Worm (Caenorhabditis elegans) whole organism, L3 larva: Measurements from ENCODE around the gene T23G7.3.

ENCODE experiments used
- R02D3.7 ChIP-seq: fragments of 150-350 bp; optimal IDR thresholded peaks from 2 replicates; lab custom pipeline; 2014; ENCODE audit warnings: missing biosample characterization, missing genetic modification characterization
- ZK546.5 ChIP-seq: sonication (generic microtip); optimal IDR thresholded peaks from 2 replicates; lab custom pipeline; 2017; ENCODE audit warnings: missing biosample characterization, missing genetic modification characterization
- aly-2 ChIP-seq: fragments of 150-350 bp; optimal IDR thresholded peaks from 2 replicates; lab custom pipeline; 2014; ENCODE audit warnings: missing biosample characterization, missing genetic modification characterization
- ama-1 ChIP-seq: fragments of 150-350 bp; optimal IDR thresholded peaks from 2 replicates; lab custom pipeline; 2018
- ceh-16 ChIP-seq: sonication (generic microtip); optimal IDR thresholded peaks from 2 replicates; lab custom pipeline; 2017; ENCODE audit warnings: missing biosample characterization, missing genetic modification characterization
- ceh-28 ChIP-seq: fragments of 150-350 bp; optimal IDR thresholded peaks from 2 replicates; lab custom pipeline; 2014; ENCODE audit warnings: missing biosample characterization, missing genetic modification reagents, missing genetic modification characterization
- ceh-82 ChIP-seq: fragments of 150-350 bp; optimal IDR thresholded peaks from 2 replicates; lab custom pipeline; 2014; ENCODE audit warnings: missing biosample characterization, missing genetic modification characterization
- ceh-9 ChIP-seq: sonication (generic microtip); optimal IDR thresholded peaks from 2 replicates; lab custom pipeline; 2018; ENCODE audit warnings: missing biosample characterization, missing genetic modification characterization
- daf-12 ChIP-seq: fragments of 150-350 bp; optimal IDR thresholded peaks from 2 replicates; lab custom pipeline; 2014; ENCODE audit warnings: missing biosample characterization, missing genetic modification reagents, missing genetic modification characterization
- egl-27 ChIP-seq: sonication (generic microtip); optimal IDR thresholded peaks from 4 replicates; lab custom pipeline; 2017; ENCODE audit warnings: missing biosample characterization, missing genetic modification reagents, missing genetic modification characterization
- egl-5 ChIP-seq: fragments of 150-350 bp; optimal IDR thresholded peaks from 2 replicates; lab custom pipeline; 2017; ENCODE audit warnings: missing biosample characterization, missing genetic modification reagents, missing genetic modification characterization, inconsistent platforms
- elt-2 ChIP-seq: sonication (generic microtip); optimal IDR thresholded peaks from 2 replicates; lab custom pipeline; 2016; ENCODE audit warnings: missing genetic modification reagents, mild to moderate bottlenecking, missing genetic modification characterization, missing compliant biosample characterization
- elt-3 ChIP-seq, 3 experiments: fragments of 150-350 bp in 1 of 3; sonication (generic microtip) in 2 of 3; optimal IDR thresholded peaks; 2 replicates in 2 of 3; 4 replicates in 1 of 3; lab custom pipeline; 2014 to 2017; ENCODE audit warnings: missing biosample characterization in 3 of 3, missing genetic modification characterization in 3 of 3
- fkh-10 ChIP-seq: sonication (generic microtip); optimal IDR thresholded peaks from 2 replicates; lab custom pipeline; 2017; ENCODE audit warnings: missing biosample characterization, missing genetic modification reagents, missing genetic modification characterization
- fkh-2 ChIP-seq: fragments of 150-350 bp; optimal IDR thresholded peaks from 2 replicates; lab custom pipeline; 2014; ENCODE audit warnings: missing biosample characterization, missing genetic modification reagents, missing genetic modification characterization
- fos-1 ChIP-seq: fragments of 150-350 bp; optimal IDR thresholded peaks from 2 replicates; lab custom pipeline; 2014; ENCODE audit warnings: missing biosample characterization, missing genetic modification characterization
- hmg-11 ChIP-seq: sonication (generic microtip); optimal IDR thresholded peaks from 2 replicates; lab custom pipeline; 2016; ENCODE audit warnings: missing genetic modification characterization, missing compliant biosample characterization
- jun-1 ChIP-seq: fragments of 150-350 bp; optimal IDR thresholded peaks from 2 replicates; lab custom pipeline; 2014; ENCODE audit warnings: missing biosample characterization, missing genetic modification reagents, missing genetic modification characterization
- lin-15B ChIP-seq: fragments of 150-350 bp; optimal IDR thresholded peaks from 2 replicates; lab custom pipeline; 2014; ENCODE audit warnings: missing biosample characterization, missing genetic modification characterization
- lsy-12 ChIP-seq: sonication (generic microtip); optimal IDR thresholded peaks from 2 replicates; lab custom pipeline; 2016; ENCODE audit warnings: mild to moderate bottlenecking, missing genetic modification characterization, missing compliant biosample characterization
- nhr-11 ChIP-seq: fragments of 150-350 bp; optimal IDR thresholded peaks from 2 replicates; lab custom pipeline; 2014; ENCODE audit warnings: missing biosample characterization, missing genetic modification characterization
- nhr-12 ChIP-seq: fragments of 150-350 bp; optimal IDR thresholded peaks from 2 replicates; lab custom pipeline; 2014; ENCODE audit warnings: missing biosample characterization, missing genetic modification characterization
- nhr-28 ChIP-seq: fragments of 150-350 bp; optimal IDR thresholded peaks from 2 replicates; lab custom pipeline; 2014; ENCODE audit warnings: missing biosample characterization, missing genetic modification characterization
- nhr-43 ChIP-seq: sonication (generic microtip); optimal IDR thresholded peaks from 2 replicates; lab custom pipeline; 2016; ENCODE audit warnings: mild to moderate bottlenecking, missing genetic modification characterization, missing compliant biosample characterization; ENCODE audit not compliant: poor library complexity, severe bottlenecking
- nhr-67 ChIP-seq: fragments of 150-350 bp; optimal IDR thresholded peaks from 2 replicates; lab custom pipeline; 2014; ENCODE audit warnings: missing biosample characterization, missing genetic modification characterization
- nhr-76 ChIP-seq: fragments of 150-350 bp; sonication (generic microtip); optimal IDR thresholded peaks from 5 replicates; lab custom pipeline; 2014; ENCODE audit warnings: missing biosample characterization, missing genetic modification characterization
- nhr-77 ChIP-seq: fragments of 150-350 bp; optimal IDR thresholded peaks from 2 replicates; lab custom pipeline; 2014; ENCODE audit warnings: missing biosample characterization, missing genetic modification characterization
- pha-4 ChIP-seq: fragments of 150-350 bp; optimal IDR thresholded peaks from 2 replicates; lab custom pipeline; 2014; ENCODE audit warnings: missing biosample characterization, missing genetic modification reagents, missing genetic modification characterization
- pqm-1 ChIP-seq: fragments of 150-350 bp; optimal IDR thresholded peaks from 2 replicates; lab custom pipeline; 2017; ENCODE audit warnings: missing biosample characterization, missing genetic modification characterization, inconsistent platforms
- sea-2 ChIP-seq: fragments of 150-350 bp; sonication (generic microtip); optimal IDR thresholded peaks from 4 replicates; lab custom pipeline; 2014; ENCODE audit warnings: missing biosample characterization, missing genetic modification reagents, missing genetic modification characterization
- skn-1 ChIP-seq: fragments of 150-350 bp; optimal IDR thresholded peaks from 2 replicates; lab custom pipeline; 2014; ENCODE audit warnings: missing biosample characterization, missing genetic modification characterization
- snpc-4 ChIP-seq: fragments of 150-350 bp; optimal IDR thresholded peaks from 2 replicates; lab custom pipeline; 2014; ENCODE audit warnings: missing biosample characterization, missing genetic modification characterization
- unc-39 ChIP-seq: sonication (generic microtip); optimal IDR thresholded peaks from 4 replicates; lab custom pipeline; 2017; ENCODE audit warnings: missing biosample characterization, missing genetic modification characterization
- zag-1 ChIP-seq: fragments of 150-350 bp; optimal IDR thresholded peaks from 2 replicates; lab custom pipeline; 2014; ENCODE audit warnings: missing biosample characterization, missing genetic modification characterization

Gene T23G7.3

DNA sequence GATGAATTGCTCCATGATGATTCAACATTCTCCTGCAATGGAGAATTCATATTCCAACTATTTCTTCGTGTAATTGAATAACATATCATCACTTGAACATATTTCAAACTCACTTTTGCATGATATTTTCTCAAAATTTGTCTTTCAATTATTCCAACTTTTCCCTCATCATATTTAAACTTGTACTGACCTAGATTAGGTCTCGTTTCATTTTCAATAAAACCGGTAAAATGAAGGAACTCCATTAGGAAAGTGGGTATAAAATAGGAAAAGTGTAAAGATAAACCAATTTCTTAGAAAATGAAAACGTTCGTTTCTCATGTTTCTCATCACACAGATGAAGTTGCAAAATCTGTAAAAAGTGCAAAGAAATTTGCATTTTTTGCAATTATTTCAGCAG is 15.4 kb downstream of the T23G7.3 start, which contains the start of gene col-78:
TSS of gene col-78 (plus strand) at position 301 of the 400 bp plus-strand sequence.
- no peak for TF ChIP-seq ceh-82 (tag; lab: Kevin White, UChicago)
- TF ChIP-seq, all 47 proteins: peak for 0

DNA sequence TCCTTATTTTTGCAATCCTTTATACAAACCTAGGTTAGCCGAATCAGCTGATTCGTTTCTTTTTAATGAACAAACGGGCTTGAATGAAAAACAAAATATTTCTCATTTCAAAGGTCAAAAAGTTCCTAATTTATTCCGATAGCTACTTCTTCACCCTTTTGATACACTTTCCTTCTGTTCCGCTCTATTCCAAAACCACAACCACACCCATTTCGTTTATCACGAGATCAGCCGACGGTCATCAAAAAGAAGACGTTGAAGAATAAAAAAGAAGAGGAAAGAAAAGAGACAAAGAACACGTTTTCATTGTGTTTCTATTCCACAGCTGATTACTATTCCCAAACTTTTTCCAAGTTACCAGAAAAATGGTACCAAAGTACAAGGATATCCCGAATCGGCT is 19.6 kb downstream of the T23G7.3 start:
- TF ChIP-seq nhr-67 (tag; lab: Kevin White, UChicago) (no peak), unc-39 (tag; lab: Kevin White, UChicago) (no peak), skn-1 (no peak), ceh-28 (tag; lab: Kevin White, UChicago) (no peak), nhr-76 (no peak), egl-27 (tag; lab: Kevin White, UChicago) (no peak), nhr-28 (no peak), ceh-82 (tag; lab: Kevin White, UChicago) (no peak)

DNA sequence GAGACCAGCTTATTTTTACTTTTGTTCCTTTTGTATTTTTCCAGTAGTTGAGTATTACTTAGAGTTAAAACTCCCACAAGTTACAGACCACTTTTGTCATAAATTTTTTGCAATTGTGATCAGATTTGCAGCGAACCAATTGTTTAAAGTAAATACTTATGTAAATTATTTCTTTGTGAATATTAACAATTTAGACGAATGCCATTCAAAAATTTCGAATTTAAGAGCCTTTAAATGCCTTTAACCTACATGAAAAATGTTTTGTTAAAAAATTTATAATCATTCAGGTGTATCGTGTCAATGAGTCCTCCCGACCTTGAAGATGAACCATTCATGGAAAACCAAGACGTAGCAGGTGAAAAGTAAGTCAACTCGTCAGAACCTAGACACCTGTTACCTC is 21.7 kb downstream of the T23G7.3 start, which contains the start of gene W07A12.4:
TSS of gene W07A12.4 (plus strand) at position 301 of the 400 bp plus-strand sequence.
- TF ChIP-seq fkh-10 (GFP tag; lab: Kevin White, UChicago) (no peak), ceh-28 (tag; lab: Kevin White, UChicago) (no peak), egl-5 (no peak), daf-12 (tag; lab: Kevin White, UChicago) (no peak), elt-2 (tag; lab: Kevin White, UChicago) (no peak), jun-1 (tag; lab: Kevin White, UChicago) (no peak), ceh-16 (tag; lab: Kevin White, UChicago) (no peak), egl-27 (tag; lab: Kevin White, UChicago) (no peak), pha-4 (no peak), nhr-77 (tag; lab: Kevin White, UChicago) (no peak), R02D3.7 (no peak), fkh-2 (tag; lab: Kevin White, UChicago) (no peak), snpc-4 (no peak)

DNA sequence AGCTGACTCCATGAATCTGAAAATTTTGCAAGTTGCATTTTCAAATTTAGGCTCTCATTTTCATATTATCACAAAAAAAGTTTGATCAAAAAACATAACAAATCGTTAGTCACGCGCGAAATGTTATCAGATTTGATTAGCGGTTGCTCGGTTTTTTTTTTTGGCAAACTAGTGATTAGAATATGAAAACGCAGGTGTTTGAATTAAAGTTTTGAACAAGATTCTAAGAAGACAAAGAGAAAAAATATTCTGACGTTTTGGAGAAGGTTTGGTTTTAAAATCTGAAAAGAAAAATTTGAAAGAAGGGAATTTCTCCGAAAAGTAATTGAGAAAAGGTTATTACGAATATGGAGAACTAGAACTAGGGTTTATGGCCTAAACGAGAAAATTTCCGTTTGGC is 23.3 kb downstream of the T23G7.3 start:
- no peak for TF ChIP-seq nhr-77 (tag; lab: Kevin White, UChicago)
- no peak for TF ChIP-seq ZK546.5
- no peak for TF ChIP-seq egl-27 (tag; lab: Kevin White, UChicago)
- no peak for TF ChIP-seq aly-2 (tag; lab: Kevin White, UChicago)
- no peak for TF ChIP-seq nhr-11 (tag; lab: Kevin White, UChicago)
- TF ChIP-seq hmg-11: no peak

DNA sequence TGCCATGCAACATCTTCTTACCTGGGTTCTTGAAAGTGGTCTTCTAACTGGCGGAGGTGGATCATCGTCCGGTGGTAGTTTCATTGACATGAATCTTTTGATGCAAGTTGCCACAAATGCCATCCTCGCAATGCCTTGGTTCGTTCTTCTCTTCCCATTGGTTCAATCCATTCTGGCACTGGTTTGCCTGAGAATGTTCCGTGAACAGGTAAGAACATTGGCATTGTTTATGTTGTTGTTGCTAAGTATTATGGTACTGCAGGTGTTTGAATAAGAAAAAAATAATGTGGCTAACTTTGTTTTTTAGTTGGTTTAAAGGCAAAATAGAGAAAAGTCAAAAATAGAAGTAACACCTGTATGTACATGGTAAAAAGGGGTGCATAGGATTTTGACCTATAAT is 23.8 kb downstream of the T23G7.3 start:
- no peak for TF ChIP-seq ama-1 (lab: Kevin White, UChicago)
- no peak for TF ChIP-seq nhr-12 (tag; lab: Kevin White, UChicago)
- no peak for TF ChIP-seq nhr-77 (tag; lab: Kevin White, UChicago)
- TF ChIP-seq ceh-28 (tag; lab: Kevin White, UChicago): no peak
- no peak for TF ChIP-seq ceh-82 (tag; lab: Kevin White, UChicago)
- TF ChIP-seq R02D3.7: no peak
- TF ChIP-seq fos-1: no peak
- no peak for TF ChIP-seq nhr-28
- TF ChIP-seq lin-15B: no peak
- TF ChIP-seq elt-3 (tag; optimal IDR thresholded peaks at IDR 0.05; lab: Kevin White, UChicago): no peak
- no peak for TF ChIP-seq fkh-2 (tag; lab: Kevin White, UChicago)
- no peak for TF ChIP-seq nhr-43 (tag; lab: Kevin White, UChicago)
- no peak for TF ChIP-seq sea-2 (GFP tag; lab: Kevin White, UChicago)
- no peak for TF ChIP-seq hmg-11

DNA sequence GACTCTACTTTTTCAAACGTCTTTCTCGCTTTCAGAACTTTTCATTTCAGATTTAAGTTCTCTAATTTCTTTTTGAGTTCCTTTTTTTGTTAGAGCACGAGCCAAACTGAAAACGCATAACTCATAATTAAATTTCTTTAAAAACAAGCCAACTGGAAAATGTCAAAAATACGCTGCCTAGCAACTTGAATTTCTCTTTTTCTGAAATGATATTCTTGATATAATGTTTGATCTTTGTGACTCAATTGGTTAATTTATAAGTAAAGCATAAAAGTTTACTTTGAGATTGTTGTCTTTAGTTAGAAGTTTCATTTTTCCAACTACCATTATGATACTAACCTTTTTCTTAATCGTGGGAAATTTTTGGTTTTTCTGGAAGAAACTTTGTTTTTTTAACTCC is 26.5 kb downstream of the T23G7.3 start:
- TF ChIP-seq daf-12 (tag; lab: Kevin White, UChicago) (no peak), aly-2 (tag; lab: Kevin White, UChicago) (no peak), ceh-9 (tag; lab: Kevin White, UChicago) (no peak), lin-15B (no peak), fkh-2 (tag; lab: Kevin White, UChicago) (no peak), sea-2 (GFP tag; lab: Kevin White, UChicago) (no peak), zag-1 (no peak), pha-4 (no peak), elt-3 (tag; optimal IDR thresholded peaks at IDR 0.05; lab: Kevin White, UChicago) (no peak), lsy-12 (no peak), pqm-1 (no peak), elt-2 (tag; lab: Kevin White, UChicago) (no peak), ceh-82 (tag; lab: Kevin White, UChicago) (no peak)
- TF ChIP-seq, all 47 proteins: peak for 0
